Fruit fly (Drosophila melanogaster) whole organism, embryonic: ENCODE data around the gene CG32639.

Experiments
- Antp ChIP-seq: fragments of 200-800 bp; sonication (Bioruptor generic); optimal IDR thresholded peaks from 3 replicates; lab custom pipeline; 2016; ENCODE audit warnings: missing biosample characterization, missing genetic modification characterization
- Bgb ChIP-seq: fragments of 200-800 bp; sonication (Bioruptor generic); IDR thresholded peaks from 2 replicates; pipeline ENCODE4 v1.3.6; 2022; ENCODE audit warnings: missing biosample characterization, missing genetic modification characterization; ENCODE audit not compliant: partially characterized antibody
- CG10462 ChIP-seq: fragments of 200-800 bp; sonication (Bioruptor generic); optimal IDR thresholded peaks from 2 replicates; lab custom pipeline; 2016; ENCODE audit warnings: missing biosample characterization, missing genetic modification characterization
- CG11456 ChIP-seq: fragments of 200-800 bp; sonication (Bioruptor generic); IDR thresholded peaks from 3 replicates; pipeline ENCODE4 v1.3.6; 2022; ENCODE audit warnings: missing biosample characterization, missing genetic modification characterization
- CG11696 ChIP-seq: fragments of 200-800 bp; sonication (Bioruptor generic); IDR thresholded peaks from 2 replicates; pipeline ENCODE4 v1.3.6; 2022; ENCODE audit warnings: missing biosample characterization, missing genetic modification characterization
- CG12769 ChIP-seq: fragments of 200-800 bp; sonication (Bioruptor generic); optimal IDR thresholded peaks from 2 replicates; lab custom pipeline; 2019; ENCODE audit warnings: missing biosample characterization, mild to moderate bottlenecking, missing genetic modification characterization, moderate library complexity
- CG14667 ChIP-seq: fragments of 200-800 bp; sonication (Bioruptor generic); IDR thresholded peaks from 2 replicates; pipeline ENCODE4 v1.3.6; 2022; ENCODE audit warnings: missing biosample characterization, missing genetic modification characterization
- CG1529 ChIP-seq: fragments of 200-800 bp; sonication (Bioruptor generic); optimal IDR thresholded peaks from 3 replicates; lab custom pipeline; 2018; ENCODE audit warnings: missing biosample characterization, missing genetic modification characterization
- CG15479 ChIP-seq: fragments of 200-800 bp; sonication (Bioruptor generic); optimal IDR thresholded peaks from 3 replicates; lab custom pipeline; 2019; ENCODE audit warnings: missing biosample characterization, mild to moderate bottlenecking, missing genetic modification characterization, moderate library complexity
- CG17186 ChIP-seq: fragments of 200-800 bp; sonication (Bioruptor generic); optimal IDR thresholded peaks from 3 replicates; lab custom pipeline; 2017; ENCODE audit warnings: missing biosample characterization, missing genetic modification reagents, missing genetic modification characterization
- CG17385 ChIP-seq: fragments of 200-800 bp; sonication (Bioruptor generic); optimal IDR thresholded peaks from 3 replicates; lab custom pipeline; 2018; ENCODE audit warnings: missing biosample characterization, mild to moderate bottlenecking, missing genetic modification characterization
- CG17802 ChIP-seq: fragments of 200-800 bp; sonication (Bioruptor generic); optimal IDR thresholded peaks from 2 replicates; lab custom pipeline; 2018; ENCODE audit warnings: missing biosample characterization, mild to moderate bottlenecking, missing genetic modification characterization, moderate library complexity
- CG1792 ChIP-seq: fragments of 200-800 bp; sonication (Bioruptor generic); optimal IDR thresholded peaks from 2 replicates; lab custom pipeline; 2016; ENCODE audit warnings: missing biosample characterization, missing genetic modification characterization
- CG2712 ChIP-seq: fragments of 200-800 bp; optimal IDR thresholded peaks from 3 replicates; lab custom pipeline; 2019; ENCODE audit warnings: missing biosample characterization, mild to moderate bottlenecking, missing genetic modification characterization, moderate library complexity
- CG30403 ChIP-seq: fragments of 200-800 bp; sonication (Bioruptor generic); optimal IDR thresholded peaks from 3 replicates; lab custom pipeline; 2016; ENCODE audit warnings: missing biosample characterization, missing genetic modification characterization
- CG32532 ChIP-seq: fragments of 200-800 bp; sonication (Bioruptor generic); IDR thresholded peaks from 2 replicates; pipeline ENCODE4 v1.3.6; 2022; ENCODE audit warnings: missing biosample characterization, missing genetic modification characterization
- CG3995 ChIP-seq: fragments of 200-800 bp; sonication (Bioruptor generic); optimal IDR thresholded peaks from 3 replicates; lab custom pipeline; 2016; ENCODE audit warnings: missing biosample characterization, missing genetic modification characterization
- CG7271 ChIP-seq: fragments of 200-800 bp; sonication (Bioruptor generic); optimal IDR thresholded peaks from 2 replicates; lab custom pipeline; 2018; ENCODE audit warnings: missing biosample characterization, mild to moderate bottlenecking, missing genetic modification characterization, moderate library complexity
- CG8089 ChIP-seq: fragments of 200-800 bp; sonication (Bioruptor generic); optimal IDR thresholded peaks from 3 replicates; lab custom pipeline; 2016; ENCODE audit warnings: missing biosample characterization, missing genetic modification characterization
- CG8359 ChIP-seq: fragments of 200-800 bp; sonication (Bioruptor generic); optimal IDR thresholded peaks from 2 replicates; lab custom pipeline; 2017; ENCODE audit warnings: missing biosample characterization, mild to moderate bottlenecking, missing genetic modification characterization, borderline replicate concordance
- CG8765 ChIP-seq: fragments of 200-800 bp; sonication (Bioruptor generic); IDR thresholded peaks from 2 replicates; pipeline ENCODE4 v1.3.6; 2022; ENCODE audit warnings: missing biosample characterization, missing genetic modification characterization
- CrebB ChIP-seq: fragments of 200-800 bp; sonication (Bioruptor generic); optimal IDR thresholded peaks from 3 replicates; lab custom pipeline; 2018; ENCODE audit warnings: missing biosample characterization, mild to moderate bottlenecking, missing genetic modification characterization
- Dp ChIP-seq: fragments of 200-800 bp; sonication (Bioruptor generic); optimal IDR thresholded peaks from 2 replicates; lab custom pipeline; 2018; ENCODE audit warnings: missing biosample characterization, mild to moderate bottlenecking, missing genetic modification characterization, moderate library complexity
- ERR ChIP-seq: fragments of 200-800 bp; sonication (Bioruptor generic); optimal IDR thresholded peaks from 2 replicates; lab custom pipeline; 2016; ENCODE audit warnings: missing biosample characterization, missing genetic modification characterization
- Fer2 ChIP-seq: fragments of 200-800 bp; sonication (Bioruptor generic); optimal IDR thresholded peaks from 2 replicates; lab custom pipeline; 2018; ENCODE audit warnings: missing biosample characterization, mild to moderate bottlenecking, missing genetic modification characterization, moderate library complexity
- GATAe ChIP-seq: fragments of 200-800 bp; sonication (Bioruptor generic); conservative IDR thresholded peaks from 2 replicates; pipeline ENCODE4 v1.3.6; 2022; ENCODE audit warnings: missing biosample characterization, missing genetic modification characterization
- Hsf ChIP-seq: fragments of 200-800 bp; sonication (Bioruptor generic); optimal IDR thresholded peaks from 3 replicates; lab custom pipeline; 2016; ENCODE audit warnings: missing biosample characterization, missing genetic modification characterization
- Mad ChIP-seq: fragments of 200-800 bp; sonication (Bioruptor generic); optimal IDR thresholded peaks from 2 replicates; lab custom pipeline; 2016; ENCODE audit warnings: missing biosample characterization, missing genetic modification characterization
- Opbp ChIP-seq: fragments of 200-800 bp; sonication (Bioruptor generic); IDR thresholded peaks from 3 replicates; pipeline ENCODE4 v1.3.6; 2022; ENCODE audit warnings: missing biosample characterization, missing genetic modification characterization; ENCODE audit not compliant: partially characterized antibody
- Sin3A ChIP-seq: fragments of >200 bp; optimal IDR thresholded peaks from 2 replicates; lab custom pipeline; 2018
- Xbp1 ChIP-seq: fragments of 200-800 bp; sonication (Bioruptor generic); optimal IDR thresholded peaks from 3 replicates; lab custom pipeline; 2016; ENCODE audit warnings: missing biosample characterization, mild to moderate bottlenecking, missing genetic modification characterization
- ac ChIP-seq: fragments of 200-800 bp; sonication (Bioruptor generic); optimal IDR thresholded peaks from 3 replicates; lab custom pipeline; 2017; ENCODE audit warnings: missing biosample characterization, mild to moderate bottlenecking, missing genetic modification characterization
- az2 ChIP-seq: fragments of 200-800 bp; sonication (Bioruptor generic); optimal IDR thresholded peaks from 3 replicates; lab custom pipeline; 2016; ENCODE audit warnings: missing biosample characterization, missing genetic modification characterization
- cad ChIP-seq: fragments of >200 bp; optimal IDR thresholded peaks from 2 replicates; lab custom pipeline; 2017; ENCODE audit warnings: missing biosample characterization, missing genetic modification characterization
- cwo ChIP-seq: fragments of 200-800 bp; sonication (Bioruptor generic); optimal IDR thresholded peaks from 3 replicates; lab custom pipeline; 2017; ENCODE audit warnings: missing biosample characterization, missing genetic modification characterization, mild to moderate bottlenecking, moderate library complexity, missing genetic modification reagents
- exex ChIP-seq: fragments of 200-800 bp; sonication (Bioruptor generic); optimal IDR thresholded peaks from 4 replicates; lab custom pipeline; 2018; ENCODE audit warnings: missing biosample characterization, mild to moderate bottlenecking, missing genetic modification characterization, moderate library complexity
- gem ChIP-seq: fragments of 200-800 bp; sonication (Bioruptor generic); optimal IDR thresholded peaks from 2 replicates; lab custom pipeline; 2019; ENCODE audit warnings: missing biosample characterization, mild to moderate bottlenecking, missing genetic modification characterization, moderate library complexity
- lola ChIP-seq, 3 experiments: fragments of >200 bp in 2 of 3; fragments of 200-800 bp in 1 of 3; sonication (Bioruptor generic) in 1 of 3; optimal IDR thresholded peaks; 2 replicates each; lab custom pipeline; 2017 to 2019; ENCODE audit warnings: missing biosample characterization in 3 of 3, missing genetic modification characterization in 3 of 3, mild to moderate bottlenecking in 1 of 3, moderate library complexity in 1 of 3
- luna ChIP-seq: fragments of 200-800 bp; sonication (Bioruptor generic); optimal IDR thresholded peaks from 2 replicates; lab custom pipeline; 2016; ENCODE audit warnings: missing biosample characterization, missing genetic modification characterization
- nmo ChIP-seq: fragments of 200-800 bp; sonication (Bioruptor generic); optimal IDR thresholded peaks from 2 replicates; lab custom pipeline; 2018; ENCODE audit warnings: missing biosample characterization, mild to moderate bottlenecking, missing genetic modification characterization, moderate library complexity
- pita ChIP-seq: fragments of 200-800 bp; sonication (Bioruptor generic); optimal IDR thresholded peaks from 2 replicates; lab custom pipeline; 2017; ENCODE audit warnings: missing biosample characterization, mild to moderate bottlenecking, missing genetic modification characterization
- prd ChIP-seq, 3 experiments: fragments of >200 bp in 2 of 3; fragments of 200-800 bp in 1 of 3; sonication (Bioruptor generic) in 1 of 3; optimal IDR thresholded peaks in 2 of 3; IDR thresholded peaks in 1 of 3; 2 replicates in 2 of 3; 3 replicates in 1 of 3; pipeline versions ENCODE4 v1.3.6 to Lab custom; 2017 to 2022; ENCODE audit warnings: missing biosample characterization in 1 of 3, missing genetic modification characterization in 1 of 3
- rib ChIP-seq: fragments of 200-800 bp; sonication (Bioruptor generic); IDR thresholded peaks from 2 replicates; pipeline ENCODE4 v1.3.6; 2022; ENCODE audit warnings: missing biosample characterization, missing genetic modification characterization
- ro ChIP-seq: fragments of 200-800 bp; sonication (Bioruptor generic); IDR thresholded peaks from 2 replicates; pipeline ENCODE4 v1.3.6; 2022; ENCODE audit warnings: missing biosample characterization, missing genetic modification characterization
- schlank ChIP-seq: fragments of 200-800 bp; sonication (Bioruptor generic); optimal IDR thresholded peaks from 2 replicates; lab custom pipeline; 2018; ENCODE audit warnings: missing biosample characterization, mild to moderate bottlenecking, missing genetic modification characterization
- ssp ChIP-seq: fragments of 200-800 bp; sonication (Bioruptor generic); IDR thresholded peaks from 2 replicates; pipeline ENCODE4 v1.3.6; 2022; ENCODE audit warnings: missing biosample characterization, missing genetic modification characterization
- tna ChIP-seq: fragments of 200-800 bp; sonication (Bioruptor generic); IDR thresholded peaks from 2 replicates; pipeline ENCODE4 v1.3.6; 2022; ENCODE audit warnings: missing biosample characterization, missing genetic modification characterization; ENCODE audit not compliant: partially characterized antibody
- tx ChIP-seq: fragments of 200-800 bp; sonication (Bioruptor generic); optimal IDR thresholded peaks from 2 replicates; lab custom pipeline; 2016; ENCODE audit warnings: missing biosample characterization, missing genetic modification characterization
- vvl ChIP-seq: fragments of 200-800 bp; sonication (Bioruptor generic); IDR thresholded peaks from 2 replicates; pipeline ENCODE4 v1.3.6; 2022; ENCODE audit warnings: missing biosample characterization, missing genetic modification characterization
- zen ChIP-seq: fragments of 200-800 bp; sonication (Bioruptor generic); optimal IDR thresholded peaks from 3 replicates; lab custom pipeline; 2018; ENCODE audit warnings: missing biosample characterization, mild to moderate bottlenecking, missing genetic modification characterization, moderate library complexity

Gene CG32639

dm6 chrX:13251310-13251709, 14.9 kb upstream of the CG32639 start (continued):
- peak; percentile 79 for TF ChIP-seq CG2712 (tag; lab: Kevin White, UChicago)
- TF ChIP-seq CG11696 (GFP tag; lab: Robert Waterston, UW): peak; percentile 38; the same call in 1 of the 2 replicates
- TF ChIP-seq ERR (GFP tag; lab: Kevin White, UChicago): peak; percentile 35
- TF ChIP-seq CG8359 (GFP tag; lab: Kevin White, UChicago): peak; percentile 66
- TF ChIP-seq tx: peak; percentile 73
- peak; percentile 63; the same call in 1 of the 2 replicates for TF ChIP-seq rib (GFP tag; lab: Robert Waterston, UW)
- peak; percentile 83 for TF ChIP-seq gem (tag; lab: Kevin White, UChicago)
- TF ChIP-seq CG3995 (GFP tag; lab: Kevin White, UChicago): peak; percentile 21
- TF ChIP-seq Xbp1: peak; percentile 77
- TF ChIP-seq ro (GFP tag; lab: Robert Waterston, UW): 0 out of 2 replicates have a peak, but pooled peaks have one; percentile 29
- TF ChIP-seq vvl (GFP tag; lab: Robert Waterston, UW): peak; percentile 93
- TF ChIP-seq exex (tag; lab: Kevin White, UChicago): no peak
- no peak for TF ChIP-seq prd (optimal IDR thresholded peaks at IDR 0.05; lab: Kevin White, UChicago)
- TF ChIP-seq prd (GFP tag; IDR thresholded peaks at IDR 0.05; lab: Robert Waterston, UW): peak; percentile 81
- peak; percentile 88 for TF ChIP-seq nmo (GFP tag; lab: Kevin White, UChicago)
- no peak for TF ChIP-seq Bgb
- TF ChIP-seq Hsf (GFP tag; lab: Kevin White, UChicago): peak; percentile 75
- TF ChIP-seq CG1529 (GFP tag; lab: Kevin White, UChicago): peak; percentile 30
- TF ChIP-seq Opbp (GFP tag; lab: Robert Waterston, UW): no peak
- peak; percentile 80 for TF ChIP-seq schlank
- TF ChIP-seq tna (GFP tag; lab: Robert Waterston, UW): no peak
- peak; percentile 67 for TF ChIP-seq cwo (GFP tag; lab: Kevin White, UChicago)
- no peak for TF ChIP-seq CG7271 (tag; lab: Kevin White, UChicago)
- no peak for TF ChIP-seq cad
- TF ChIP-seq GATAe: no peak
- peak; percentile 77 for TF ChIP-seq CG32532 (GFP tag; lab: Robert Waterston, UW)
- TF ChIP-seq CG11456 (GFP tag; lab: Robert Waterston, UW): peak; percentile 79; the same call in 2 of the 3 replicates
- TF ChIP-seq CG12769 (tag; lab: Kevin White, UChicago): peak; percentile 97
- TF ChIP-seq az2 (GFP tag; lab: Kevin White, UChicago): peak; percentile 75
- no peak for TF ChIP-seq CG8765 (GFP tag; lab: Robert Waterston, UW)
- TF ChIP-seq Mad: peak; percentile 24
- peak in 1 of 3 experiments; percentile 25 for TF ChIP-seq lola (GFP tag; optimal IDR thresholded peaks at IDR 0.05; lab: Kevin White, UChicago)
- TF ChIP-seq CG10462 (GFP tag; lab: Kevin White, UChicago): peak; percentile 39
- peak; percentile 69 for TF ChIP-seq ssp
- TF ChIP-seq CG17802 (tag; lab: Kevin White, UChicago): peak; percentile 46
- no peak for TF ChIP-seq pita (GFP tag; lab: Kevin White, UChicago)
- TF ChIP-seq Antp (GFP tag; lab: Kevin White, UChicago): peak; percentile 95
- TF ChIP-seq luna: peak; percentile 9
- peak; percentile 62 for TF ChIP-seq CrebB (tag; lab: Kevin White, UChicago)
- TF ChIP-seq CG17186 (GFP tag; lab: Kevin White, UChicago): peak; percentile 29
- TF ChIP-seq CG1792 (GFP tag; lab: Kevin White, UChicago): peak; percentile 75
- no peak for TF ChIP-seq Sin3A (lab: Kevin White, UChicago)
- peak; percentile 17 for TF ChIP-seq zen (tag; lab: Kevin White, UChicago)
- no peak for TF ChIP-seq Fer2 (tag; lab: Kevin White, UChicago)
- no peak for TF ChIP-seq CG15479 (GFP tag; lab: Kevin White, UChicago)
- peak; percentile 58 for TF ChIP-seq CG17385 (GFP tag; lab: Kevin White, UChicago)
- TF ChIP-seq CG8089: peak; percentile 68
- TF ChIP-seq ac: no peak
- peak; percentile 84 for TF ChIP-seq CG30403 (GFP tag; lab: Kevin White, UChicago)
- peak; percentile 53; the same call in 1 of the 2 replicates for TF ChIP-seq CG14667
- TF ChIP-seq Dp (GFP tag; lab: Kevin White, UChicago): no peak
